Worm (Caenorhabditis elegans): Measurements from ENCODE around the gene lys-1.

DNA sequence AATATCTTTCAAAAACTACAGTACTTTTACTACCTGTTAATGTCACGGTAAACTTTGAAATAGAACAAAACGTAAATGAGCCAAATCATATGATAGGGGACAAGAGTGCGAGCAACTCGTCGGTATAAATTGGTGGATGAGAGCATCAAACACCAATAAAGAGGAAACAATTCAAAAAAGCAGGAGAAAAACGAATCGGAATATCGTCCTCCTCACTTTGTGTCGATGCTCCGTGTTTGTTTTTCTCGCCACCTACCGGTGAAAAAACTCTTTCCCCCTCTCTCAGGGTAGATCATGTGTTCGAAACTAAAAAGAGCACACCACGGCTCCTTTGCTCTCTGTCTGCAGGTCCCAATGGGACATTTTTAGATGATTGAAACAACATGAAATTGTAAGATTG is 50.4 kb downstream of the lys-1 start:
- TF ChIP-seq sptf-1 (tag; optimal IDR thresholded peaks at IDR 0.05) (no peak), ceh-82 (tag; optimal IDR thresholded peaks at IDR 0.05) (no peak), lin-39 (tag; optimal IDR thresholded peaks at IDR 0.05) (no peak), efl-1 (optimal IDR thresholded peaks at IDR 0.05) (no peak), efl-1 (GFP tag; optimal IDR thresholded peaks at IDR 0.05 in 1 of 2) (no peak), unc-30 (tag; optimal IDR thresholded peaks at IDR 0.05) (no peak), ama-1 (optimal IDR thresholded peaks at IDR 0.05) (no peak), nhr-76 (tag; optimal IDR thresholded peaks at IDR 0.05) (no peak), dpl-1 (GFP tag; optimal IDR thresholded peaks at IDR 0.05) (no peak), nhr-84 (tag; optimal IDR thresholded peaks at IDR 0.05) (no peak), pax-3 (tag; optimal IDR thresholded peaks at IDR 0.05) (no peak), snpc-4 (tag; optimal IDR thresholded peaks at IDR 0.05) (no peak), mep-1 (tag; optimal IDR thresholded peaks at IDR 0.05) (no peak)
